Fruit fly (Drosophila melanogaster): ENCODE results near the gene CG3448.

CG3448 gene

DNA sequence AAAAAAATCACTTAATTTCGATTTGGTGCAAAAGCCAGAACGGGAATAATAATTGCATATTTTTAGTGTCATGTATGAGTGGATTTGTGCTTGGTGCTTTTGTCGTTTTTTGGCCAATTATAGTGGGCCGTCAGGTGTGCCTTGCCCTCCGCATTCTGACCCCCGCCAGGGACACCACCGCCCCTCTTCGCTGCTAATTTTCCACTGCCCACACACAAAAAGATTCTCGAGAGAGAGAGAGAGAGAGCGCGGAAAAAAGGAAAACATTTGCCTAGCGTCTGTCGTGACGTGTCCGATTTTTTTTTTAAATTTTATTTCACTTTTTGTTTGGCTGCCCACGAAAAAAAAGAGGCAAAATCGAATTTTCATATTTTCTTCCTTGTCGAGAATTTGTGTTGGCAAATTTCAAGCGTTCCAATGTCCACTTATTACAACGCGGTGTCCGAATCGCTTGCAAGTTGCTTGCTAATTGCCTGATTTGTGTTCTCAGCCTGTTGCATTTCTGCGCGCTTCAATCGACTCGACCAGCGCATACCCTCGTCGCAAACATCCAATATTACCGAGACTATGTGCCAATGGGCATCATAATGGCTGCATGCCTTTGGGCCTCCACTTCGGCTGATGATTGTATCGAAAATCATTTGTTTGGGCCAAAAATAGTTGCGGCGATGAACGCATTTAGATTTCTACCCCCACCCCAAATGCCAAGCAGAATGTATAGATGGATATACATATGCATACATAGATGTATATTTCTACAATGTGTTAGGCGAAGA, 19.3 kb downstream of the CG3448 start:
- no peak for TF ChIP-seq ttk (optimal IDR thresholded peaks at IDR 0.05)
- TF ChIP-seq insv (optimal IDR thresholded peaks at IDR 0.05): no peak
- TF ChIP-seq Sin3A (optimal IDR thresholded peaks at IDR 0.05): no peak
- no peak for TF ChIP-seq psq (optimal IDR thresholded peaks at IDR 0.05)
- TF ChIP-seq Myc (optimal IDR thresholded peaks at IDR 0.05): no peak
- TF ChIP-seq h (optimal IDR thresholded peaks at IDR 0.05): no peak

DNA sequence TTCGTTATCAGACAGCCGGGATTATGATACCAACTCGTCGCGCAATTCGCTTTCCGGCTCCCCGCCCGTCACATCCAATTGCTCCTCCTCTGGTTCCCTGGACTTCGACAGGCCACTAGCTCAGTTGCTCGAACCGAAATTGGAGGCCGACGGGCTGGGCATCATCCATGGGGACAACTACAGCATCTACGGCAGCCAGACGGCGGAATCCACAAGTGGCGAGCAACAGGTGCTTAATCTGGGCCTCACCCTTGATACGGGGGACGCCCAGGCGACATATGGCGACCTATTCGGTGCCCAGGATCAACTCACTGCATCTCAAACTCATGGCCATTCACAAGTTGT, 20.8 kb downstream of the CG3448 start:
- TF ChIP-seq h (optimal IDR thresholded peaks at IDR 0.05) (no peak), ttk (optimal IDR thresholded peaks at IDR 0.05) (no peak), insv (optimal IDR thresholded peaks at IDR 0.05) (no peak), Sin3A (optimal IDR thresholded peaks at IDR 0.05) (no peak), psq (optimal IDR thresholded peaks at IDR 0.05) (no peak), Myc (optimal IDR thresholded peaks at IDR 0.05) (no peak)

DNA sequence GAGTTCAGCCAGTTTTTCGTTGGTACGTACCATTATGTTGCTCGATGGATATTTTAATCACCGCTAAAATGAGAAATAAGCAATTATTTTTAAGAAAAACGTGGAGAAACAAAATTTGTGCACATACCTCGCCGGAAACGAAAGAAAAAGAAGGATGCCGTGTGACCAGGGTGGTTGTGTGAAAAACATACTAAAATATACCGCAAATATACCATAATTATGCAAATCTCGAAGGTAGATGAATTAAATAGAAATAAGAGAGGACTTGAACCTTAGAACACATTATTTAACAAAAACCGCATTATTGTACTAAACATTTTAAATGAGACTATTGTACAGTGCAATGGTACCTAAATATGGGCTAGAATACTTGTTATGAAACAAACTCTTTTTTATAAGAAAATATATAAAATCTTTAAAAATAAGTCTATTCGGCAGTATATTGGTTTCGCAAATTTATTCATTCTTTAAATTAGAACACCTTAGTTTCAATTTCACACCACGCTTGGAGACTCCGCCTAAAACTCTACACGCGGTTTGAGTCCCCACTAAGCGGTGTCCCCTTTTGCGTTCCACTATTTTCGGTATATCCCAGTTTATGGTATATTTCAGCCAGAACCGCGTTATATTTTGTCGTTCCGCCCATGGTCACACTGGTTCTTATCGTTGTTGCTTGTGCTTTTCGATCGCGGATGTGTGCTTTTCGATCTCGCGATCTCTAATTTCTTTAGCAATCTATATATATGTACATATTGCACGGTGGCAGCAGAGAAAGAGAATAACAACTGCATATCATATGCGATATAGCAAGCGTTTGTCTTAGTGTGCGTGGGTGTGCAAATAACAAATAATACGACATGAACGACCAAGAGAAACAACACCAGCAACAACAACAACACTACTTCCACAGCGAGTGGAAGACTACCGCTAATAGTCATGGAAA, 21.4 kb downstream of the CG3448 start, which contains the start of the genes RpS17 and MTF-1:
TSS of gene RpS17 (minus strand) at position 157 of the 943 bp plus-strand sequence.
TSS of gene MTF-1 (plus strand) at position 648 of the 943 bp plus-strand sequence.
- TF ChIP-seq ttk (optimal IDR thresholded peaks at IDR 0.05) (no peak), h (optimal IDR thresholded peaks at IDR 0.05) (no peak), Sin3A (optimal IDR thresholded peaks at IDR 0.05) (no peak), insv (optimal IDR thresholded peaks at IDR 0.05) (no peak), Myc (optimal IDR thresholded peaks at IDR 0.05) (no peak), psq (optimal IDR thresholded peaks at IDR 0.05) (no peak)

DNA sequence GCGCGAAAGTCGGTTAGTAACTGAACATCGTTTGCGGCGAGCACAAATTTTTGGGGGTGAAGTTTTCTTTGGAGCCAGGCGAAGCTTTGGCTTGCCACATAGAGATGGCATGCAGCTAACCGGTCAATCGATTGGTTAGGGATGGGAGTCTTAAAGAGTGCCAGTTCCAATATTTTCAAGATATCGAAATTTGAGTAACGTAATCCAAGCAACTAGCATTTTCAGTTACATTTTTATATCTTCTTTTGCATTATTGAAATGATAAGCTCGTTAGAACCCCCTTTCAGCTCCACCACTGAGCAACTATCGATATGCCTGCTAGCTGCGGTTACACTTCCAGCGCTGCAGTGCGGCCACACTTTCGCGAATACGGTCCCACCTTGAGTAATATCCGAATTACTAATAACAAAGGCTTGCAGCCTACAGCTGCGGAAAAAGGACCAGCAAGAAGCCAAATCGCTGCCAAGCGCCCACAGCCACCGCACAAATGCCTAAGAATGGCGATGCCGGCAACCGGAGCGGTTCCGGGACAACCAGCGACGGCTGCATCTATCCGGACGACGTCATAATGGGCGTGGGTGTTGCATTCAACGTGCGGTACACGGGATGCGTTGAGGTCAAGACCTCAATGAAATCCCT, 24.6 kb downstream of the CG3448 start, which contains the start of the genes Atat and Shc:
TSS of gene Atat (minus strand) at position 103 of the 639 bp plus-strand sequence.
TSS of gene Shc (plus strand) at position 355 of the 639 bp plus-strand sequence.
- no peak for TF ChIP-seq Myc (optimal IDR thresholded peaks at IDR 0.05)
- no peak for TF ChIP-seq Sin3A (optimal IDR thresholded peaks at IDR 0.05)
- no peak for TF ChIP-seq h (optimal IDR thresholded peaks at IDR 0.05)
- no peak for TF ChIP-seq ttk (optimal IDR thresholded peaks at IDR 0.05)
- TF ChIP-seq insv (optimal IDR thresholded peaks at IDR 0.05): no peak
- TF ChIP-seq psq (optimal IDR thresholded peaks at IDR 0.05): no peak

DNA sequence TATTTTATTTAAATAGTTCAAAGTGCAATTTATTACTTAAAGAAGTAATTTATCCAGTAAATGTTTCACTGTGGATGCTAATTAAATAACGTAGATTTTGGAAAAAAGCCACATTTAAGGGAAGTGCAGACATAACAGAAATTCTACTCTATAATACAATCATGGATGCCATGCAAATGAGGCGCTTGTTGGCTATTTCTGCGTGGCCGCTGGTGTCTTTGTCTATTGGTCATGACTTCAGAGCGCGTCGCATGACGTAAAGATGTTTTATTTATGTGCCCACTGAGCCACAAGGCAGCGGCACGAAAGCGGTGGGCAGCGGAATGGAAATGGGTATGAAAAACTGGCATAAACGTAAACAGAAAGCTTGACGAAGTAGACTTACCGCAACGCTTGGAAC, 25.5 kb downstream of the CG3448 start:
- no peak for TF ChIP-seq psq (optimal IDR thresholded peaks at IDR 0.05)
- no peak for TF ChIP-seq insv (optimal IDR thresholded peaks at IDR 0.05)
- TF ChIP-seq h (optimal IDR thresholded peaks at IDR 0.05): no peak
- TF ChIP-seq ttk (optimal IDR thresholded peaks at IDR 0.05): no peak
- no peak for TF ChIP-seq Myc (optimal IDR thresholded peaks at IDR 0.05)
- no peak for TF ChIP-seq Sin3A (optimal IDR thresholded peaks at IDR 0.05)

DNA sequence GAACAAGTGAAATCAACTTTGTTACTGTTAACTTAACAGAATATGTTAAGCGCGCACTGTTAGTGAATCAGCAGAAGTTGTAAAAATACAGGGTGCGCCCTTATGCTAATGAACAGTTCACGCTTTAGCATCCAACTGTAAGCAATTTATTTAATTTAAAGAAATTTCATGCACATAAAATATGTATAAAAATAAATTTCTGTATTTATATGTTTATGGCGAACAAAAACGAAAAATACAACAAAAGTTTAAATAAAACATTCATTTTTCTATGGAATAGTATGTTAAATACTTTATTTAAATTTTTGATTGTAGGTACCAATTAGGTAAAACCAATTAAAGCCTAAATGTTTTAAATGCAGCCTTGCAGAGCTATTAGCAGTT, 26.9 kb downstream of the CG3448 start:
- TF ChIP-seq Sin3A (optimal IDR thresholded peaks at IDR 0.05) (no peak), Myc (optimal IDR thresholded peaks at IDR 0.05) (no peak), ttk (optimal IDR thresholded peaks at IDR 0.05) (no peak), psq (optimal IDR thresholded peaks at IDR 0.05) (no peak), h (optimal IDR thresholded peaks at IDR 0.05) (no peak), insv (optimal IDR thresholded peaks at IDR 0.05) (no peak)

DNA sequence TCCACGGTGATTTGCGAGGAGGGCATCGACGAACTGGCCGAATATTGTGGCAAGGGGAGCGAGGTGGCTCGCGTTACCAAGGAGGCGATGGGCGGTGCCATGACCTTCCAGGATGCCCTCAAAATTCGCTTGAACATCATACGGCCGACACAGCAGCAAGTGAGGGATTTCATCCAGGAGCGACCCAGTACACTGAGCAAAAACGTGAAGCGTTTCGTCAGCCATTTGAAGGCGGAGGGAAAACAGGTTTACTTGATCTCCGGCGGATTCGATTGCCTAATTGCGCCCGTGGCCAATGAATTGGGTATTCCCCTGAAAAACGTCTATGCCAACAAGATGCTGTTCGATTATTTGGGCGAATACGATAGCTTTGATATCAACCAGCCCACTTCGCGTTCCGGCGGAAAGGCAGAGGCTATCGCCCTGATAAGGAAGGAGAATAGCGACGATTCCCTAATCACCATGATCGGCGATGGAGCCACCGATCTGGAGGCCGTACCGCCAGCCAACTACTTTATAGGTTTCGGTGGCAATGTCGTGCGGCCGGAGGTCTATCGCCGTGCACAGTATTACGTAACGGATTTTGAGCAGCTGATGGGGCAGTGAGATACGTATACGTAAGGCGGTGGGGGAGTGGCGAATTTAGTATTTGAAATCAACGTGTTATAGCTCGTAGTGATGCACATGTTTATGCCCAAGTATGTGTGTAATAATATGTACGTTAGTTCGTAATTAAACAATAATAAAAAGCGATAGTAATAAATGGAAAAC, 27.4 kb downstream of the CG3448 start:
- no peak for TF ChIP-seq ttk (optimal IDR thresholded peaks at IDR 0.05)
- no peak for TF ChIP-seq Sin3A (optimal IDR thresholded peaks at IDR 0.05)
- no peak for TF ChIP-seq psq (optimal IDR thresholded peaks at IDR 0.05)
- no peak for TF ChIP-seq Myc (optimal IDR thresholded peaks at IDR 0.05)
- no peak for TF ChIP-seq h (optimal IDR thresholded peaks at IDR 0.05)
- TF ChIP-seq insv (optimal IDR thresholded peaks at IDR 0.05): no peak

DNA sequence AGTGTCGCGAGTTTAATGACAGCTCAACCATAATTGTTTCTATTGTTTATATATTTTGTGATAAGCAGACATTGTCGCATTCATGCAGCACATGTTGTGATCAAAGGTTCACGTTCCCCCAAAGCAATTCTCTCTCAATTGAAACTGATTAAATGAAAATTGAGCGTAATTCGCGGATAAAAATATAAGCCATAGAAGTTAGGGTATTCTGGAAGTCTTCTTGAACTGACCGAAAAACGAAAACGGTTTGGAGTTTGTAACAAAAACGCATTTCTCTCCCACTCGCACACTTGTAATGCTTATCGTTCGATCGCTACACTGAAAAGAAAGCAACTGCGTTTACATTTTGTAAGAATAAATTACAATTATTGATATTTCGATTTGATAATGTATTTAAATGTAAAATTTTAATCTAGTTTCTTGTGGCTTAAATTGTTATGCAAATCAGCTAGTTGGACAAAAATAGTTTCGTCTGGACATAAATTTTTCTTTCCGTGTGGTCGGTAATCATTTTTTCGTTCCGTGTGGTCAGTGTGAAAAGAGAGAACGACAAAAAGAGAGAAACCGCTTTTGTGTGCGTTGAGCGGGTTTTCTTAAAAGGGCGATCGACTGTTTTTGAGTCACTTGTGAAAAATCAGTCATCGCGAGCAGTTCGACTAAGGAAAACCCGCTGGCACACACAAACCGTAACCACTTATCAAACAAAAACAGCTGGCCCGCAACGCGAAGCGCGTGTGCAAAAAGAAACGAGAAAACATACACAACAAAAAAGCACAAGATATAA, 28.5 kb downstream of the CG3448 start, which contains the start of gene aay:
TSS of gene aay (plus strand) at position 618 of the 784 bp plus-strand sequence.
- no peak for TF ChIP-seq Myc (optimal IDR thresholded peaks at IDR 0.05)
- no peak for TF ChIP-seq psq (optimal IDR thresholded peaks at IDR 0.05)
- no peak for TF ChIP-seq ttk (optimal IDR thresholded peaks at IDR 0.05)
- TF ChIP-seq h (optimal IDR thresholded peaks at IDR 0.05): no peak
- no peak for TF ChIP-seq Sin3A (optimal IDR thresholded peaks at IDR 0.05)
- no peak for TF ChIP-seq insv (optimal IDR thresholded peaks at IDR 0.05)

DNA sequence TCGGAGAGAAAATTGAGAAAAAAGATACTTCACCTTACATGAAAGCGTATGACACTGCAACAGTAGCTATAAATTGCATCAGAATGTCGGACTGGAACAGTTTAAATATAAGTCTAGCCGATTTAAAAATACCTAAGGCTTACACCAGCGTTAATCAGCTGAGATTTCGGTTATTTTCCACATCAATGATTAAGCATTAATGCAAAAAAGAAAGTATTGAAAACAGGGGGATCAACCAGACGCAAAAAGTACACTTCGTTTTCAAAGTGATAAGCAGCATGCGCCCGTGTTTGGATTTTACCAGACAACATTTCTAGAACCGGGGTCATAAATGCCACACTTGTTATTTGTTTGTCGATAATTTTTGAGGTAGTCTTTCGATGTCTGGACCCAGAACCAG, 29.2 kb downstream of the CG3448 start:
- TF ChIP-seq insv (optimal IDR thresholded peaks at IDR 0.05) (no peak), psq (optimal IDR thresholded peaks at IDR 0.05) (no peak), ttk (optimal IDR thresholded peaks at IDR 0.05) (no peak), Sin3A (optimal IDR thresholded peaks at IDR 0.05) (no peak), h (optimal IDR thresholded peaks at IDR 0.05) (no peak), Myc (optimal IDR thresholded peaks at IDR 0.05) (no peak)

DNA sequence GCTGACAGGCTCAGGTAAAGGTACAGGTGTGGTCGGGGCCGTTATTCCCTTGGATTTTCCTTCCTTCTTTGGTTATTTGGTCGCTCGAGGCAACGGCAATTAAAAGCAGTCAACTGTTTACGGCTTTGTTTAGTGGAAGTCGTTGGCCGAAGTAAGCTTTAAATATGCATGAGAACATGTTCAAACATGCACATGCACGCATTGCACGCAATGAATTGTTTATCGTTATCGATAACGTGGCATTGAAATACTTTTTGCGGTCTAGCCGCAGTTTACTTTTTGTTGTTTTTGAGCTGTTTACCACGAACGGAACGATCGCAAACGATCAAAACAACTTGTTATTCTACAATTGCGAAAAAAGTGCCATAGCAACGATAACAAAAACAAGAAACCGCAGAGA, 29.8 kb downstream of the CG3448 start:
- TF ChIP-seq psq (optimal IDR thresholded peaks at IDR 0.05) (no peak), ttk (optimal IDR thresholded peaks at IDR 0.05) (no peak), Myc (optimal IDR thresholded peaks at IDR 0.05) (no peak), insv (optimal IDR thresholded peaks at IDR 0.05) (no peak), Sin3A (optimal IDR thresholded peaks at IDR 0.05) (no peak), h (optimal IDR thresholded peaks at IDR 0.05) (no peak)

Measured in Kc167 (cell line).